Worm (Caenorhabditis elegans) whole organism, mixed stage, embryonic: Measurements from ENCODE around the gene fbxa-15.

ENCODE experiments used
- M03D4.4 ChIP-seq: sonication (generic microtip); optimal IDR thresholded peaks from 2 replicates; lab custom pipeline; 2017; ENCODE audit warnings: mild to moderate bottlenecking, missing genetic modification characterization, missing compliant biosample characterization
- bed-3 ChIP-seq: fragments of 200-800 bp; sonication (Bioruptor generic); optimal IDR thresholded peaks from 3 replicates; lab custom pipeline; 2018; ENCODE audit warnings: mild to moderate bottlenecking, missing genetic modification characterization, moderate library complexity, missing compliant biosample characterization
- ceh-43 ChIP-seq: fragments of 200-800 bp; sonication (Bioruptor generic); optimal IDR thresholded peaks from 2 replicates; lab custom pipeline; 2018; ENCODE audit warnings: mild to moderate bottlenecking, missing genetic modification characterization, moderate library complexity, missing compliant biosample characterization
- ceh-83 ChIP-seq: fragments of 200-800 bp; sonication (Bioruptor generic); optimal IDR thresholded peaks from 2 replicates; lab custom pipeline; 2018; ENCODE audit warnings: mild to moderate bottlenecking, missing genetic modification characterization, missing compliant biosample characterization
- ces-1 ChIP-seq: fragments of 150-350 bp; optimal IDR thresholded peaks from 2 replicates; lab custom pipeline; 2014; ENCODE audit warnings: missing biosample characterization, missing genetic modification reagents, missing genetic modification characterization
- cnd-1 ChIP-seq: fragments of 200-800 bp; sonication (Bioruptor generic); optimal IDR thresholded peaks from 2 replicates; lab custom pipeline; 2018; ENCODE audit warnings: mild to moderate bottlenecking, missing genetic modification characterization, missing compliant biosample characterization
- drap-1 ChIP-seq: fragments of 200-800 bp; sonication (Bioruptor generic); optimal IDR thresholded peaks from 3 replicates; lab custom pipeline; 2018; ENCODE audit warnings: mild to moderate bottlenecking, missing genetic modification characterization, missing compliant biosample characterization
- elt-1 ChIP-seq: sonication (generic microtip); optimal IDR thresholded peaks from 2 replicates; lab custom pipeline; 2017; ENCODE audit warnings: missing genetic modification characterization, mild to moderate bottlenecking, missing compliant biosample characterization, antibody characterized with exemption, moderate library complexity, borderline replicate concordance; ENCODE audit not compliant: insufficient read depth
- elt-3 ChIP-seq: fragments of 150-350 bp; optimal IDR thresholded peaks from 2 replicates; lab custom pipeline; 2014; ENCODE audit warnings: missing biosample characterization, missing genetic modification characterization
- flh-1 ChIP-seq: fragments of 200-800 bp; sonication (Bioruptor generic); optimal IDR thresholded peaks from 2 replicates; lab custom pipeline; 2018; ENCODE audit warnings: mild to moderate bottlenecking, missing genetic modification characterization, moderate library complexity, missing compliant biosample characterization
- ham-2 ChIP-seq: fragments of 200-800 bp; sonication (Bioruptor generic); optimal IDR thresholded peaks from 2 replicates; lab custom pipeline; 2018; ENCODE audit warnings: mild to moderate bottlenecking, missing genetic modification characterization, missing compliant biosample characterization
- lin-13 ChIP-seq: fragments of 150-350 bp; optimal IDR thresholded peaks from 2 replicates; lab custom pipeline; 2014; ENCODE audit warnings: missing biosample characterization, missing genetic modification characterization
- lin-32 ChIP-seq: fragments of 200-800 bp; sonication (Bioruptor generic); optimal IDR thresholded peaks from 2 replicates; lab custom pipeline; 2018; ENCODE audit warnings: mild to moderate bottlenecking, missing genetic modification characterization, missing compliant biosample characterization
- lsy-2 ChIP-seq: fragments of 150-350 bp; optimal IDR thresholded peaks from 2 replicates; lab custom pipeline; 2014; ENCODE audit warnings: missing biosample characterization, missing genetic modification characterization
- mab-5 ChIP-seq: fragments of 150-350 bp; optimal IDR thresholded peaks from 2 replicates; lab custom pipeline; 2014; ENCODE audit warnings: missing biosample characterization, missing genetic modification characterization
- mep-1 ChIP-seq: fragments of 150-350 bp; optimal IDR thresholded peaks from 2 replicates; lab custom pipeline; 2017; ENCODE audit warnings: missing biosample characterization, missing genetic modification reagents, missing genetic modification characterization, inconsistent platforms
- nhr-12 ChIP-seq: fragments of 150-350 bp; optimal IDR thresholded peaks from 2 replicates; lab custom pipeline; 2014; ENCODE audit warnings: missing biosample characterization, missing genetic modification characterization
- nhr-2 ChIP-seq: fragments of 150-350 bp; optimal IDR thresholded peaks from 2 replicates; lab custom pipeline; 2014; ENCODE audit warnings: missing biosample characterization, missing genetic modification characterization
- nhr-237 ChIP-seq: fragments of 150-350 bp; optimal IDR thresholded peaks from 2 replicates; lab custom pipeline; 2014; ENCODE audit warnings: missing biosample characterization, missing genetic modification characterization
- pha-4 ChIP-seq: fragments of 150-350 bp; optimal IDR thresholded peaks from 2 replicates; lab custom pipeline; 2018; ENCODE audit warnings: missing biosample characterization, missing genetic modification reagents, missing genetic modification characterization
- sem-2 ChIP-seq: fragments of 200-800 bp; sonication (Bioruptor generic); optimal IDR thresholded peaks from 2 replicates; lab custom pipeline; 2018; ENCODE audit warnings: mild to moderate bottlenecking, missing genetic modification characterization, missing compliant biosample characterization
- sptf-1 ChIP-seq: sonication (generic microtip); optimal IDR thresholded peaks from 2 replicates; lab custom pipeline; 2017; ENCODE audit warnings: mild to moderate bottlenecking, missing genetic modification characterization, moderate library complexity, missing compliant biosample characterization
- unc-120 ChIP-seq: sonication (generic microtip); optimal IDR thresholded peaks from 2 replicates; lab custom pipeline; 2017; ENCODE audit warnings: missing genetic modification characterization, missing compliant biosample characterization; ENCODE audit not compliant: poor library complexity, severe bottlenecking
- unc-39 ChIP-seq: fragments of 150-350 bp; optimal IDR thresholded peaks from 2 replicates; lab custom pipeline; 2014; ENCODE audit warnings: missing biosample characterization, missing genetic modification characterization
- zip-8 ChIP-seq: fragments of 150-350 bp; optimal IDR thresholded peaks from 2 replicates; lab custom pipeline; 2014; ENCODE audit warnings: missing biosample characterization, missing genetic modification characterization
- ztf-11 ChIP-seq: fragments of 150-350 bp; optimal IDR thresholded peaks from 2 replicates; lab custom pipeline; 2014; ENCODE audit warnings: missing biosample characterization, missing genetic modification characterization

The fbxa-15 gene

DNA sequence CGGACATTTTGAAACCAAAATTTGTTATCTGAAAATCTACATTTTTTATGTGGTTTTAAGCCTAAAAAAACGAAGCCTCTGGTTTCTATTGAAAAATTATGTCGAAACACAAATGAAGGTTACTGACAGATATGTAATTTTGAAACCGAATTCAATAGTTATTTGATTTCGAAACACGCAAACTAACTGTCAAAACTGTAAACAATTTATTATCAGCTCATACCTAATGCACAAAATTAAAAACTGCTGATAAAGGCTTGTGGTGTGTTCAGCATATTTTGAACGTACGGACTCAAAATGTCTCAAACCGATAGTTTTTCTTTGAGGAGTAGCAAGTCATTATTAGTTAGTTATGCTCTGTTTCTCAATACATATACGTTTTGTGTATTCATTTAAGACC lies 21.0 kb upstream of the fbxa-15 start, which contains the start of gene fbxa-26:
Gene fbxa-26 (minus strand): TSS at position 35 of the 400 bp plus-strand sequence.
- no peak for TF ChIP-seq elt-3

DNA sequence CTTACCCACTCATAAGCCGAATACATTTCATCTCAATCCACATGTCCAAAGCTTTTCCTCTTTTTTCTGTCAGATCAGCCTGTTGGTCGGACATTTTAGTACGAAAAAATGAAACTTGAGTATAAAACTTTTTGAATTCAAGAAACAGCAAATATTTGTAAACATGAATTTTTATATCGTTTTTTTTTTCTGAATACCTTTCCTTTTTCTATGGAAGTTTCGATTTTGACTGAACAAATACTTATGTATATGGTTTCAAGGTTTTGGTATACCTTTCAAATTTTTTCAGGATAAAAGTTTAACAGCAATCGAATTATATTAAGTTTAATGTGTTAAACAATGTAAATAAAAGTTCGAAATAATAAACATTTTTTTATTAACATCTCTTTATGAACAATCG lies 18.8 kb upstream of the fbxa-15 start, which contains the start of gene fbxa-5:
Gene fbxa-5 (minus strand): TSS at position 101 of the 400 bp plus-strand sequence.
- TF ChIP-seq sem-2 (GFP tag; lab: Kevin White, UChicago), result no peak
- TF ChIP-seq, all 35 proteins: peak for 0

DNA sequence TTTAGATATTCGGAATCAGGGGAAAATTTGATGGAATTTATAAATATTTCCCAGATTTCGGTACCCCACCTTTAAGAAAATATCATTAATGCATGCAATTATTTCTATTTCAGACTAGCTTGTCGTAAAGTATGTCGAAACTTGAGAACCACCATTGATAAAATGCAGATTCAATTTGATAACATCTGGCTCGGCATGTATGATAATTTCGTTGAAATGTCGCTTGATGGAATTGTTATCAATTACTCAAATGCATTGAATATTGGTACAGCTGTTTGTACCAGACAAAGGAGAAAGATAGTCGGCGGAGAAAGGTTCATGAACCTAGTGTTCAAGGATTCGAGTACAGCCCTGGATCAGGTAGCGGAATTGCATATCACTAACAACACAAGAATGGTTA lies 10.4 kb upstream of the fbxa-15 start, which contains the start of gene Y82E9BL.19:
Gene Y82E9BL.19 (plus strand): TSS at position 123 of the 400 bp plus-strand sequence.
- TF ChIP-seq zip-8 (tag; lab: Kevin White, UChicago) (no peak), bed-3 (GFP tag; lab: Kevin White, UChicago) (no peak), nhr-237 (tag; lab: Kevin White, UChicago) (no peak), unc-120 (no peak), ces-1 (GFP tag; lab: Kevin White, UChicago) (no peak), drap-1 (no peak)
- TF ChIP-seq, all 35 proteins: peak for 0

DNA sequence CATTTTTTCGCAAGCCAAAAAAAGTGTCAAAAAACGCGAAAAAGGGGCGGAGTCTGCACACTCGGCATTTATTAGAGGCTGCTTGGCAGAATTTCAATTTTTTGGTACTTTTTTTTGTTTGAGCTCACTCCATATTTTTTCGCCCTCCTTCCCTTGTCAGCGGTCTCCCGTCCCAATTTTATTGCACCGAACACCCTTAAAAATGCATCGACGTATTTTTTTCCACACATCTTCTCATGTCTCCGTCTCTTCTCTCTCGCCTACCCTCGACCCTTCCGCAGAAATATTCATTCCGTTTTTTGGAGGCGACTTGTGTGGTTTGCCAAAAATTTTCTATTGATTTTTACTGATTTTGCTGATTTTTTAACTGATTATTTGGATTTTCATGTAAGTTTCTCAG lies 5.0 kb upstream of the fbxa-15 start, which contains the start of gene Y82E9BL.18:
Gene Y82E9BL.18 (plus strand): TSS at position 301 of the 400 bp plus-strand sequence.
- TF ChIP-seq nhr-12 (tag; lab: Kevin White, UChicago) (no peak), zip-8 (tag; lab: Kevin White, UChicago) (no peak), unc-120 (no peak), M03D4.4 (no peak), pha-4 (no peak), ceh-83 (GFP tag; lab: Kevin White, UChicago) (no peak)

DNA sequence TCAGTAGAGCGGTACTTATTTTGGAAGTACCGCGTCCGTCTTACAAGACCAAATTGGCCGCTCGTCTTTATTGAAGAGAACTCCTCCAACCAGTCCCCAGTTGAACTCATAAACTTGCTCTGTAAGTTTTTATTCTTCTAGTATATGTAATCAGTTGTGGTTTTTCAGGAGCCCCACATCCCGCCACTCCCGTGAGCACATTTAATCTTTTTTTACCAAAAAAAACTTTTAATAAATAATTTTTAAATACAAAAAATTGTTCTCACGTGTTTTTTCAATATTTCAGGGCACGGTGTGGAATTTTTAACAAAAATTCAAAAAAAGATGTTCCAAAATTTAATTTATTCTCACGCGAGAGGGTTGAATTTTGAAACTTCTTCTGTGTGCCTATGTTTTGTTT lies 3.1 kb upstream of the fbxa-15 start, which contains the start of gene fbxa-14:
Gene fbxa-14 (minus strand): TSS at position 101 of the 400 bp plus-strand sequence.
- TF ChIP-seq unc-39 (tag; lab: Kevin White, UChicago) (no peak), zip-8 (tag; lab: Kevin White, UChicago) (no peak), lsy-2 (tag; lab: Kevin White, UChicago) (no peak), sptf-1 (tag; lab: Kevin White, UChicago) (no peak), nhr-12 (tag; lab: Kevin White, UChicago) (no peak), sem-2 (GFP tag; lab: Kevin White, UChicago) (no peak), ceh-83 (GFP tag; lab: Kevin White, UChicago) (no peak), drap-1 (no peak), nhr-237 (tag; lab: Kevin White, UChicago) (no peak), flh-1 (GFP tag; lab: Kevin White, UChicago) (no peak), elt-1 (tag; lab: Kevin White, UChicago) (no peak), lin-13 (tag; lab: Kevin White, UChicago) (no peak)

DNA sequence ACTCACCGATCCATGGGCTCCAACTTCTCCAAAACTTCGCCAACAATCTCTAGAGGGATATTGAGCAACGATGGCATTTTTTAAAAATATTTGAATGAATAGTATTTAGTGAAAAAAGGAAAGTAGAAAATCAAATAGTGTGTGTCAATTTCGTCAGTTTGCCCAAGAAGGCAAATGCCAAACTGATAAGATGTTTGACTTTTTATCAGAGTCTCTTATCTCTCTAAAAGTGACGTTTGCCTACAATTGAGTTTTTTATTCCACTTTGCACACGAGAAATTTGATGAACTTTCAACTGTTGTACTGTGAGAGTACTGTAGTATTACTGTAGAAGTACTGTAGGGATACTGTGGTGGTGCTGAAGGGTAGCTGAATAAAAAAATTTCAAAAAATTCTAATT lies 2.1 kb upstream of the fbxa-15 start:
- TF ChIP-seq drap-1 (no peak), ceh-43 (GFP tag; lab: Kevin White, UChicago) (no peak), mab-5 (tag; lab: Kevin White, UChicago) (no peak), ztf-11 (no peak), mep-1 (tag; lab: Kevin White, UChicago) (no peak)

DNA sequence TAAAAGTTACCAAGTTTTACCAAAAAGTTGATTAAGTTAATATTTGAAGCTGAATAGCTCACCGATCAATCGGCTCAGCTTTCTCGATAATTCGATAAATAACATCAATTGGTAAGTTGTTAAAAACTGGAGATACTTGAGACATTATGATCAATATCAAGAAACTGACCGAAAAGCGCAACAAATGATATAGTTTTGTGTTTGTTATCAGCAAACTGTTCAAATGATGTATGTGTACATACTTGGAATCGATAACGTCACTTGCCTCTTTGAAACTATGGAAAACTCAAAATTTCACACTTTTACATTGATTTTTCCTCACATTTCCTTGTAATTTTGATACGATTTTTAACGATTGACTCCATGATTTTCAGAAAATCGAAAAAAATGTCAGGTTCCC lies 6.4 kb downstream of the fbxa-15 start, which contains the start of the genes fbxa-80 and fbxa-19:
Gene fbxa-80 (minus strand): TSS at position 173 of the 400 bp plus-strand sequence.
Gene fbxa-19 (plus strand): TSS at position 364 of the 400 bp plus-strand sequence.
- TF ChIP-seq lin-13 (tag; lab: Kevin White, UChicago) (no peak), cnd-1 (tag; lab: Kevin White, UChicago) (no peak), nhr-12 (tag; lab: Kevin White, UChicago) (no peak), lin-32 (GFP tag; lab: Kevin White, UChicago) (no peak), zip-8 (tag; lab: Kevin White, UChicago) (no peak), ztf-11 (no peak), mep-1 (tag; lab: Kevin White, UChicago) (no peak), unc-120 (no peak), unc-39 (tag; lab: Kevin White, UChicago) (no peak), nhr-2 (tag; lab: Kevin White, UChicago) (no peak), ham-2 (GFP tag; lab: Kevin White, UChicago) (no peak)
- TF ChIP-seq, all 35 proteins: peak for 0
